Fruit fly (Drosophila melanogaster) whole organism, embryonic: Measurements from ENCODE around the gene CG15530.

ENCODE experiments used
- ATbp ChIP-seq: fragments of 200-800 bp; sonication (Bioruptor generic); optimal IDR thresholded peaks from 2 replicates; lab custom pipeline; 2017; ENCODE audit warnings: missing biosample characterization, mild to moderate bottlenecking, missing genetic modification characterization, missing genetic modification reagents
- Asciz ChIP-seq: fragments of 200-800 bp; sonication (Bioruptor generic); optimal IDR thresholded peaks from 2 replicates; lab custom pipeline; 2017; ENCODE audit warnings: missing biosample characterization, mild to moderate bottlenecking, missing genetic modification characterization, missing genetic modification reagents
- BEAF-32 ChIP-seq: fragments of 200-800 bp; sonication (Bioruptor generic); optimal IDR thresholded peaks from 3 replicates; lab custom pipeline; 2017; ENCODE audit warnings: missing biosample characterization, missing genetic modification characterization, mild to moderate bottlenecking, moderate library complexity, missing genetic modification reagents
- CG10209 ChIP-seq: fragments of 200-800 bp; sonication (Bioruptor generic); optimal IDR thresholded peaks from 3 replicates; lab custom pipeline; 2017; ENCODE audit warnings: missing biosample characterization, mild to moderate bottlenecking, missing genetic modification characterization, missing genetic modification reagents
- CG11696 ChIP-seq: fragments of 200-800 bp; sonication (Bioruptor generic); IDR thresholded peaks from 2 replicates; pipeline ENCODE4 v1.3.6; 2022; ENCODE audit warnings: missing biosample characterization, missing genetic modification characterization
- CG13296 ChIP-seq: fragments of 200-800 bp; sonication (Bioruptor generic); optimal IDR thresholded peaks from 3 replicates; lab custom pipeline; 2018; ENCODE audit warnings: missing biosample characterization, mild to moderate bottlenecking, missing genetic modification characterization
- CG15514 ChIP-seq: fragments of 200-800 bp; sonication (Bioruptor generic); optimal IDR thresholded peaks from 3 replicates; lab custom pipeline; 2017; ENCODE audit warnings: missing biosample characterization, missing genetic modification characterization, mild to moderate bottlenecking, moderate library complexity, missing genetic modification reagents
- CG16863 ChIP-seq: fragments of 200-800 bp; sonication (Bioruptor generic); optimal IDR thresholded peaks from 3 replicates; lab custom pipeline; 2016; ENCODE audit warnings: missing biosample characterization, missing genetic modification characterization
- CG17612 ChIP-seq: fragments of 200-800 bp; sonication (Bioruptor generic); IDR thresholded peaks from 2 replicates; pipeline ENCODE4 v1.3.6; 2022; ENCODE audit warnings: missing biosample characterization, missing genetic modification characterization
- CG1792 ChIP-seq: fragments of 200-800 bp; sonication (Bioruptor generic); optimal IDR thresholded peaks from 2 replicates; lab custom pipeline; 2016; ENCODE audit warnings: missing biosample characterization, missing genetic modification characterization
- CG2712 ChIP-seq: fragments of 200-800 bp; optimal IDR thresholded peaks from 3 replicates; lab custom pipeline; 2019; ENCODE audit warnings: missing biosample characterization, mild to moderate bottlenecking, missing genetic modification characterization, moderate library complexity
- CG2889 ChIP-seq: fragments of 200-800 bp; sonication (Bioruptor generic); IDR thresholded peaks from 3 replicates; pipeline ENCODE4 v1.3.6; 2022; ENCODE audit warnings: missing biosample characterization, missing genetic modification characterization
- CG32772 ChIP-seq: fragments of 200-800 bp; sonication (Bioruptor generic); IDR thresholded peaks from 2 replicates; pipeline ENCODE4 v1.3.6; 2022; ENCODE audit warnings: missing biosample characterization, missing genetic modification characterization
- CG4424 ChIP-seq: fragments of 200-800 bp; sonication (Bioruptor generic); optimal IDR thresholded peaks from 3 replicates; lab custom pipeline; 2016; ENCODE audit warnings: missing biosample characterization, missing genetic modification characterization
- CG6254 ChIP-seq: fragments of 200-800 bp; sonication (Bioruptor generic); optimal IDR thresholded peaks from 3 replicates; lab custom pipeline; 2017; ENCODE audit warnings: mild to moderate bottlenecking, missing biosample characterization, missing genetic modification reagents, missing genetic modification characterization
- CG6791 ChIP-seq: fragments of 200-800 bp; sonication (Bioruptor generic); IDR thresholded peaks from 3 replicates; pipeline ENCODE4 v1.3.6; 2022; ENCODE audit warnings: missing biosample characterization, missing genetic modification characterization; ENCODE audit not compliant: partially characterized antibody
- CG7271 ChIP-seq: fragments of 200-800 bp; sonication (Bioruptor generic); optimal IDR thresholded peaks from 2 replicates; lab custom pipeline; 2018; ENCODE audit warnings: missing biosample characterization, mild to moderate bottlenecking, missing genetic modification characterization, moderate library complexity
- CG7786 ChIP-seq: fragments of 200-800 bp; sonication (Bioruptor generic); optimal IDR thresholded peaks from 2 replicates; lab custom pipeline; 2016; ENCODE audit warnings: missing biosample characterization, missing genetic modification characterization
- CG7928 ChIP-seq: fragments of 200-800 bp; sonication (Bioruptor generic); optimal IDR thresholded peaks from 2 replicates; lab custom pipeline; 2017; ENCODE audit warnings: missing biosample characterization, mild to moderate bottlenecking, missing genetic modification characterization
- CG8290 ChIP-seq, 3 experiments: fragments of 200-800 bp; sonication (Bioruptor generic); optimal IDR thresholded peaks; 2 replicates each; lab custom pipeline; 2016 to 2019; ENCODE audit warnings: missing biosample characterization in 3 of 3, missing genetic modification characterization in 3 of 3, mild to moderate bottlenecking in 2 of 3, moderate library complexity in 1 of 3
- CoRest ChIP-seq: fragments of 200-800 bp; sonication (Bioruptor generic); optimal IDR thresholded peaks from 3 replicates; lab custom pipeline; 2018; ENCODE audit warnings: missing biosample characterization, mild to moderate bottlenecking, missing genetic modification characterization, moderate library complexity
- Dfd ChIP-seq, 2 experiments: fragments of >200 bp; optimal IDR thresholded peaks; 2 replicates each; lab custom pipeline; 2017; ENCODE audit warnings: missing biosample characterization in 2 of 2, missing genetic modification characterization in 2 of 2
- Dip2 ChIP-seq: fragments of 200-800 bp; sonication (Bioruptor generic); IDR thresholded peaks from 2 replicates; pipeline ENCODE4 v1.3.6; 2022; ENCODE audit warnings: missing biosample characterization, missing genetic modification characterization
- Ets97D ChIP-seq: fragments of 200-800 bp; sonication (Bioruptor generic); optimal IDR thresholded peaks from 3 replicates; lab custom pipeline; 2016; ENCODE audit warnings: missing biosample characterization, missing genetic modification characterization
- HHEX ChIP-seq: fragments of 200-800 bp; sonication (Bioruptor generic); optimal IDR thresholded peaks from 3 replicates; lab custom pipeline; 2017; ENCODE audit warnings: missing biosample characterization, mild to moderate bottlenecking, missing genetic modification characterization, missing genetic modification reagents
- Hey ChIP-seq: fragments of 200-800 bp; sonication (Bioruptor generic); optimal IDR thresholded peaks from 3 replicates; lab custom pipeline; 2018; ENCODE audit warnings: missing biosample characterization, mild to moderate bottlenecking, missing genetic modification characterization
- Med ChIP-seq: fragments of 200-800 bp; sonication (Bioruptor generic); peaks from one replicate; lab custom pipeline; 2016; ENCODE audit warnings: missing biosample characterization, missing genetic modification characterization, mild to moderate bottlenecking, inconsistent platforms, moderate library complexity
- Mes4 ChIP-seq: fragments of 200-800 bp; sonication (Bioruptor generic); optimal IDR thresholded peaks from 2 replicates; lab custom pipeline; 2016; ENCODE audit warnings: missing biosample characterization, missing genetic modification characterization
- NC2α ChIP-seq: fragments of 200-800 bp; sonication (Bioruptor generic); optimal IDR thresholded peaks from 2 replicates; lab custom pipeline; 2016; ENCODE audit warnings: missing biosample characterization, missing genetic modification characterization
- NC2β ChIP-seq: fragments of 200-800 bp; sonication (Bioruptor generic); optimal IDR thresholded peaks from 2 replicates; lab custom pipeline; 2016; ENCODE audit warnings: missing biosample characterization, missing genetic modification characterization
- NfI ChIP-seq: fragments of 200-800 bp; sonication (Bioruptor generic); optimal IDR thresholded peaks from 3 replicates; lab custom pipeline; 2018; ENCODE audit warnings: missing biosample characterization, mild to moderate bottlenecking, missing genetic modification characterization, moderate library complexity
- Ptx1 ChIP-seq: fragments of 200-800 bp; sonication (Bioruptor generic); IDR thresholded peaks from 2 replicates; pipeline ENCODE4 v1.3.6; 2022; ENCODE audit warnings: missing biosample characterization, missing genetic modification characterization
- bigmax ChIP-seq: fragments of 200-800 bp; sonication (Bioruptor generic); optimal IDR thresholded peaks from 2 replicates; lab custom pipeline; 2018; ENCODE audit warnings: missing biosample characterization, mild to moderate bottlenecking, missing genetic modification characterization
- ci ChIP-seq: fragments of 200-800 bp; sonication (Bioruptor generic); IDR thresholded peaks from 3 replicates; pipeline ENCODE4 v1.3.6; 2022; ENCODE audit warnings: missing biosample characterization, missing genetic modification characterization
- da ChIP-seq: fragments of 200-800 bp; sonication (Bioruptor generic); optimal IDR thresholded peaks from 2 replicates; lab custom pipeline; 2016; ENCODE audit warnings: missing biosample characterization, missing genetic modification characterization
- dan ChIP-seq: fragments of 200-800 bp; sonication (Bioruptor generic); IDR thresholded peaks from 2 replicates; pipeline ENCODE4 v1.3.6; 2022; ENCODE audit warnings: missing biosample characterization, missing genetic modification characterization
- ems ChIP-seq: fragments of 200-800 bp; sonication (Bioruptor generic); optimal IDR thresholded peaks from 3 replicates; lab custom pipeline; 2016; ENCODE audit warnings: missing biosample characterization, missing genetic modification characterization
- inv ChIP-seq: fragments of 200-800 bp; sonication (Bioruptor generic); IDR thresholded peaks from 2 replicates; pipeline ENCODE4 v1.3.6; 2022; ENCODE audit warnings: missing biosample characterization, missing genetic modification characterization; ENCODE audit not compliant: partially characterized antibody
- klu ChIP-seq: fragments of 200-800 bp; sonication (Bioruptor generic); IDR thresholded peaks from 2 replicates; pipeline ENCODE4 v1.3.6; 2022; ENCODE audit warnings: missing biosample characterization, missing genetic modification characterization
- mirr ChIP-seq: fragments of 200-800 bp; sonication (Bioruptor generic); optimal IDR thresholded peaks from 3 replicates; lab custom pipeline; 2018; ENCODE audit warnings: missing biosample characterization, mild to moderate bottlenecking, missing genetic modification characterization
- nmo ChIP-seq: fragments of 200-800 bp; sonication (Bioruptor generic); optimal IDR thresholded peaks from 2 replicates; lab custom pipeline; 2018; ENCODE audit warnings: missing biosample characterization, mild to moderate bottlenecking, missing genetic modification characterization, moderate library complexity
- org-1 ChIP-seq: fragments of 200-800 bp; sonication (Bioruptor generic); optimal IDR thresholded peaks from 2 replicates; lab custom pipeline; 2017; ENCODE audit warnings: missing biosample characterization, missing genetic modification characterization
- pros ChIP-seq: fragments of 200-800 bp; sonication (Bioruptor generic); optimal IDR thresholded peaks from 3 replicates; lab custom pipeline; 2019; ENCODE audit warnings: missing biosample characterization, mild to moderate bottlenecking, missing genetic modification characterization, moderate library complexity
- sc ChIP-seq, 3 experiments: fragments of >200 bp in 2 of 3; fragments of 200-800 bp in 1 of 3; sonication (Bioruptor generic) in 1 of 3; optimal IDR thresholded peaks; 2 replicates in 2 of 3; 3 replicates in 1 of 3; lab custom pipeline; 2017; ENCODE audit warnings: mild to moderate bottlenecking in 1 of 3, missing biosample characterization in 1 of 3, missing genetic modification characterization in 1 of 3, missing genetic modification reagents in 1 of 3
- sens ChIP-seq: fragments of 200-800 bp; sonication (Bioruptor generic); peaks from one replicate; lab custom pipeline; 2016; ENCODE audit warnings: missing biosample characterization, missing genetic modification characterization
- slbo ChIP-seq: fragments of 200-800 bp; sonication (Bioruptor generic); IDR thresholded peaks from 2 replicates; pipeline ENCODE4 v1.3.6; 2022; ENCODE audit warnings: missing biosample characterization, missing genetic modification characterization
- stc ChIP-seq: fragments of 200-800 bp; sonication (Bioruptor generic); IDR thresholded peaks from 2 replicates; pipeline ENCODE4 v1.3.6; 2022; ENCODE audit warnings: missing biosample characterization, missing genetic modification characterization
- tll ChIP-seq, 2 experiments: fragments of 200-800 bp in 1 of 2; fragments of >200 bp in 1 of 2; sonication (Bioruptor generic) in 1 of 2; optimal IDR thresholded peaks; 2 replicates each; lab custom pipeline; 2017 to 2019; ENCODE audit warnings: missing biosample characterization in 2 of 2, missing genetic modification characterization in 2 of 2, mild to moderate bottlenecking in 1 of 2, moderate library complexity in 1 of 2
- wor ChIP-seq: fragments of 200-800 bp; sonication (Bioruptor generic); IDR thresholded peaks from 2 replicates; pipeline ENCODE4 v1.3.6; 2022; ENCODE audit warnings: missing biosample characterization, missing genetic modification characterization

Gene CG15530

DNA sequence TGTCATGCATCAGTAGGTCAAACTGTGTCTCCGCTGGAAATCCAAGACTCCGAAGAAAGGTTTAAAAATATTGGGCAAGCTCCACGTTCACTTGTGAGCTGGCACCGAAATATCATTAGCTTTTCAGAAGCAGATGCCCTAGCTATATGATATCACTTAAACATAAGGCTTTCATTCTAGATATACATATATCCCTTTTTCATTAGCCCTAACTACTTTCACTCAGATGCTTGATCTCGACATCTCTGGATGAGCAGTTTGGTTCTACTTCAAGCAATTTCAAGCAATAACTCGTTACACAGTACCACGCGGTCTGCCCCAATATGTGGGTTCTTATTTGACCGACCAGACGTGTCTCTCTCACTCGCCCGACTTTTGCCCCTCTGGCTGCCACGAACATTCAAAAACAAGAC lies 13.8 kb downstream of the CG15530 start (continued):
- TF ChIP-seq CG16863 (GFP tag; lab: Kevin White, UChicago), result peak; percentile 61
- TF ChIP-seq NC2β (GFP tag; lab: Kevin White, UChicago), result no peak
- TF ChIP-seq CoRest (tag; lab: Kevin White, UChicago), result peak; percentile 63
- peak; percentile 50 for TF ChIP-seq Mes4 (GFP tag; lab: Kevin White, UChicago)
- peak; percentile 21 for TF ChIP-seq Ets97D (GFP tag; lab: Kevin White, UChicago)
- TF ChIP-seq CG4424 (GFP tag; lab: Kevin White, UChicago), result peak; percentile 37
- peak; percentile 24 for TF ChIP-seq NfI (GFP tag; lab: Kevin White, UChicago)
- peak; percentile 64 for TF ChIP-seq CG7786 (GFP tag; lab: Kevin White, UChicago)
- TF ChIP-seq CG1792 (GFP tag; lab: Kevin White, UChicago), result no peak
- peak; percentile 29; the same call in 1 of the 2 replicates for TF ChIP-seq klu (GFP tag; lab: Robert Waterston, UW)
- TF ChIP-seq CG2712 (tag; lab: Kevin White, UChicago), result peak; percentile 45
- TF ChIP-seq Ptx1, result peak; percentile 43; the same call in 1 of the 2 replicates
- peak; percentile 55 for TF ChIP-seq org-1 (GFP tag; lab: Kevin White, UChicago)
- TF ChIP-seq nmo (GFP tag; lab: Kevin White, UChicago), result peak; percentile 83
- TF ChIP-seq ems, result peak; percentile 3

DNA sequence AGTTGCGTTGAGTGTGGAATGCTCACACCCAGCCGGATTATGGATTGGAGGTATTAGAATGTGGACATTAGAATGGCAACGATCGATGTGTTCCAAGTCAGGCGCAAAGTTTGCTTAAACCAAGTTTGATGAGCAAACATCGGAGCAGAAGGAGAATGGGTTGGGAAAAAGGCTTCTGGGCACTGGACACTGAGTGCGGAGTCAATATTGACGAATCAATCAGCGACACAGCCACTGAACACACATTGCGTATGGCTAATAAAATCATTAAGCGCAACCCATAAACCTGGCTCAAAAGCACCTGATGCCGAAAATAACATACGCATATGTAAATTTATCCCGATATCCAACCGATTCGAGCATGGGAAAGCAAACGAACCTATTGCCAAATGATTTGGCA lies 16.1 kb downstream of the CG15530 start:
- no peak for TF ChIP-seq CG13296 (GFP tag; lab: Kevin White, UChicago)
- TF ChIP-seq NC2α, result no peak
- TF ChIP-seq CG7928 (GFP tag; lab: Kevin White, UChicago), result no peak
- no peak for TF ChIP-seq BEAF-32 (GFP tag; lab: Kevin White, UChicago)
- no peak for TF ChIP-seq inv (GFP tag; lab: Robert Waterston, UW)
- no peak for TF ChIP-seq da
- no peak for TF ChIP-seq CG6254 (GFP tag; lab: Kevin White, UChicago)
- no peak for TF ChIP-seq CG11696
- no peak for TF ChIP-seq slbo (GFP tag; lab: Robert Waterston, UW)
- no peak for TF ChIP-seq CG6791 (GFP tag; lab: Robert Waterston, UW)
- TF ChIP-seq Dip2, result no peak
- TF ChIP-seq stc, result peak; percentile 22; the same call in 1 of the 2 replicates
- no peak for TF ChIP-seq dan (GFP tag; lab: Robert Waterston, UW)
- no peak for TF ChIP-seq CG7271 (tag; lab: Kevin White, UChicago)
- TF ChIP-seq wor (GFP tag; lab: Robert Waterston, UW), result no peak
- TF ChIP-seq Hey (tag; lab: Kevin White, UChicago), result no peak
- TF ChIP-seq ATbp (GFP tag; lab: Kevin White, UChicago), result peak; percentile 38
- no peak for TF ChIP-seq Dfd (GFP tag; optimal IDR thresholded peaks at IDR 0.05; lab: Kevin White, UChicago)
- peak; percentile 55 for TF ChIP-seq sens (GFP tag; lab: Kevin White, UChicago)
- TF ChIP-seq CG15514 (GFP tag; lab: Kevin White, UChicago), result peak; percentile 1
- TF ChIP-seq ci, result peak; percentile 48; the same call in 2 of the 3 replicates
- TF ChIP-seq Med, result peak; percentile 82
- no peak for TF ChIP-seq sc (optimal IDR thresholded peaks at IDR 0.05; lab: Kevin White, UChicago)
- no peak for TF ChIP-seq sc (GFP tag; optimal IDR thresholded peaks at IDR 0.05; lab: Kevin White, UChicago)
- TF ChIP-seq tll (GFP tag; optimal IDR thresholded peaks at IDR 0.05; lab: Kevin White, UChicago), result no peak
- TF ChIP-seq CG10209, result peak; percentile 0
- 0 out of 2 replicates have a peak, but pooled peaks have one; percentile 24 for TF ChIP-seq CG17612 (GFP tag; lab: Robert Waterston, UW)
- no peak for TF ChIP-seq CG32772 (GFP tag; lab: Robert Waterston, UW)
- TF ChIP-seq HHEX (GFP tag; lab: Kevin White, UChicago), result peak; percentile 15
- TF ChIP-seq pros (GFP tag; lab: Kevin White, UChicago), result no peak
- no peak for TF ChIP-seq CG2889
- no peak for TF ChIP-seq CG8290 (GFP tag; optimal IDR thresholded peaks at IDR 0.05; lab: Kevin White, UChicago)
- TF ChIP-seq CG8290 (tag; optimal IDR thresholded peaks at IDR 0.05; lab: Kevin White, UChicago), result peak in 1 of 2 experiments; percentile 50
- no peak for TF ChIP-seq bigmax (GFP tag; lab: Kevin White, UChicago)
- no peak for TF ChIP-seq Asciz (GFP tag; lab: Kevin White, UChicago)
- peak; percentile 25 for TF ChIP-seq mirr (GFP tag; lab: Kevin White, UChicago)
